In genomic region chrX:14628816-14629215, ce11 we compare ENCODE assay signal across 3 worm cellular contexts.
TF ChIP-seq lines count a peak whose summit lies in the region.

TSS of gene F54E4.2 (minus strand) at chrX:14628916.

TF ChIP-seq in whole organism, L1 larva, 84 proteins besides CTCF, POLR2A, EP300 and RAD21:
- TF ChIP-seq dsc-1 (tag; optimal IDR thresholded peaks at IDR 0.05; lab: Kevin White, UChicago) (peak; percentile 55), nhr-71 (tag; optimal IDR thresholded peaks at IDR 0.05; lab: Kevin White, UChicago) (no peak), aly-2 (tag; optimal IDR thresholded peaks at IDR 0.05; lab: Kevin White, UChicago) (no peak)

TF ChIP-seq in whole organism, early embryonic, 17 proteins besides CTCF, POLR2A, EP300 and RAD21:
- peak; percentile 37 for TF ChIP-seq ceh-36 (tag; optimal IDR thresholded peaks at IDR 0.05; lab: Kevin White, UChicago)
- no peak for TF ChIP-seq B0310.2 (tag; optimal IDR thresholded peaks at IDR 0.05; lab: Kevin White, UChicago)

TF ChIP-seq in whole organism, mixed stage, embryonic, 35 proteins besides CTCF, POLR2A, EP300 and RAD21:
- TF ChIP-seq lsy-2 (tag; optimal IDR thresholded peaks at IDR 0.05; lab: Kevin White, UChicago) (no peak), zip-8 (tag; optimal IDR thresholded peaks at IDR 0.05; lab: Kevin White, UChicago) (peak; percentile 34)
